Fruit fly (Drosophila melanogaster) whole organism, wandering third instar larva: ENCODE measurements around the gene CG43980.

ENCODE experiments used
- Abd-B ChIP-seq: fragments of >200 bp; optimal IDR thresholded peaks from 2 replicates; lab custom pipeline; 2017; ENCODE audit warnings: missing biosample characterization, missing genetic modification characterization
- CG32264 ChIP-seq: fragments of 200-800 bp; sonication (Bioruptor generic); optimal IDR thresholded peaks from 2 replicates; lab custom pipeline; 2016; ENCODE audit warnings: missing biosample characterization, missing genetic modification characterization
- CG9705 ChIP-seq: fragments of 200-800 bp; sonication (Bioruptor generic); optimal IDR thresholded peaks from 2 replicates; lab custom pipeline; 2018; ENCODE audit warnings: missing biosample characterization, mild to moderate bottlenecking, missing genetic modification characterization
- CrebA ChIP-seq: fragments of 200-800 bp; sonication (Bioruptor generic); optimal IDR thresholded peaks from 2 replicates; lab custom pipeline; 2016; ENCODE audit warnings: missing biosample characterization, mild to moderate bottlenecking, missing genetic modification characterization, borderline replicate concordance
- Dfd ChIP-seq: fragments of >200 bp; optimal IDR thresholded peaks from 2 replicates; lab custom pipeline; 2017; ENCODE audit warnings: missing biosample characterization, missing genetic modification characterization
- GATAd ChIP-seq: sonication (Bioruptor generic); optimal IDR thresholded peaks from 2 replicates; lab custom pipeline; 2016; ENCODE audit warnings: missing biosample characterization, missing genetic modification characterization
- HLH106 ChIP-seq: fragments of 200-800 bp; optimal IDR thresholded peaks from 3 replicates; lab custom pipeline; 2019; ENCODE audit warnings: missing biosample characterization, mild to moderate bottlenecking, missing genetic modification characterization, moderate library complexity
- Hnf4 ChIP-seq: fragments of 200-800 bp; sonication (Bioruptor generic); optimal IDR thresholded peaks from 2 replicates; lab custom pipeline; 2016; ENCODE audit warnings: missing biosample characterization, mild to moderate bottlenecking, missing genetic modification characterization
- Hr78 ChIP-seq: fragments of >200 bp; optimal IDR thresholded peaks from 2 replicates; lab custom pipeline; 2017; ENCODE audit warnings: missing biosample characterization, missing genetic modification characterization
- Jra ChIP-seq: sonication (Bioruptor generic); optimal IDR thresholded peaks from 2 replicates; lab custom pipeline; 2016; ENCODE audit warnings: missing biosample characterization, missing genetic modification characterization
- Mio ChIP-seq: sonication (Bioruptor generic); optimal IDR thresholded peaks from 2 replicates; lab custom pipeline; 2016; ENCODE audit warnings: missing biosample characterization, missing genetic modification characterization
- Myc ChIP-seq: fragments of >200 bp; optimal IDR thresholded peaks from 2 replicates; lab custom pipeline; 2017
- N ChIP-seq: fragments of >200 bp; optimal IDR thresholded peaks from 2 replicates; lab custom pipeline; 2018; ENCODE audit warnings: missing biosample characterization, missing external identifiers, missing genetic modification characterization
- OdsH ChIP-seq: fragments of 200-800 bp; sonication (Bioruptor generic); optimal IDR thresholded peaks from 2 replicates; lab custom pipeline; 2016; ENCODE audit warnings: missing biosample characterization, mild to moderate bottlenecking, missing genetic modification characterization
- Rel ChIP-seq, 2 experiments: fragments of 200-800 bp; sonication (Bioruptor generic) in 1 of 2; optimal IDR thresholded peaks; 2 replicates in 1 of 2; 3 replicates in 1 of 2; lab custom pipeline; 2016 to 2019; ENCODE audit warnings: mild to moderate bottlenecking in 2 of 2, missing biosample characterization in 2 of 2, missing genetic modification characterization in 2 of 2, moderate library complexity in 1 of 2
- Sp1 ChIP-seq: fragments of 200-800 bp; sonication (Bioruptor generic); optimal IDR thresholded peaks from 3 replicates; lab custom pipeline; 2019; ENCODE audit warnings: missing biosample characterization, mild to moderate bottlenecking, missing genetic modification characterization, moderate library complexity
- Vsx2 ChIP-seq: fragments of 200-300, 225-300 bp; sonication (Bioruptor generic); optimal IDR thresholded peaks from 2 replicates; lab custom pipeline; 2018; ENCODE audit warnings: missing biosample characterization, missing genetic modification characterization; ENCODE audit not compliant: partially characterized antibody
- brk ChIP-seq: fragments of 200-800 bp; sonication (Bioruptor generic); optimal IDR thresholded peaks from 2 replicates; lab custom pipeline; 2016; ENCODE audit warnings: missing biosample characterization, mild to moderate bottlenecking, missing genetic modification characterization
- dl ChIP-seq, 2 experiments: fragments of 175-275, 200-275 bp in 1 of 2; fragments of 200-275 bp in 1 of 2; sonication (Bioruptor generic); optimal IDR thresholded peaks; lab custom pipeline; 2018; ENCODE audit warnings: mild to moderate bottlenecking in 2 of 2, missing biosample characterization in 2 of 2, missing genetic modification characterization in 2 of 2, moderate library complexity in 2 of 2; ENCODE audit not compliant: partially characterized antibody in 2 of 2, insufficient read depth in 1 of 2
- dmrt93B ChIP-seq: fragments of 200-800 bp; sonication (Bioruptor generic); optimal IDR thresholded peaks from 2 replicates; lab custom pipeline; 2018; ENCODE audit warnings: missing biosample characterization, mild to moderate bottlenecking, missing genetic modification characterization
- dsf ChIP-seq: sonication (Bioruptor generic); optimal IDR thresholded peaks from 2 replicates; lab custom pipeline; 2016; ENCODE audit warnings: missing biosample characterization, missing genetic modification characterization, borderline replicate concordance
- ey ChIP-seq: fragments of 200-800 bp; sonication (Bioruptor generic); optimal IDR thresholded peaks from 2 replicates; lab custom pipeline; 2016; ENCODE audit warnings: missing biosample characterization, missing genetic modification characterization
- foxo ChIP-seq, 2 experiments: fragments of 200-800 bp; sonication (Bioruptor generic); optimal IDR thresholded peaks; 2 replicates in 1 of 2; 3 replicates in 1 of 2; lab custom pipeline; 2016 to 2017; ENCODE audit warnings: missing biosample characterization in 2 of 2, missing genetic modification characterization in 2 of 2
- h ChIP-seq: fragments of 200-800 bp; sonication (Bioruptor generic); optimal IDR thresholded peaks from 3 replicates; lab custom pipeline; 2016; ENCODE audit warnings: missing biosample characterization, mild to moderate bottlenecking, missing genetic modification characterization
- jim ChIP-seq: fragments of 175-275, 200-325 bp; sonication (Bioruptor generic); optimal IDR thresholded peaks from 2 replicates; lab custom pipeline; 2016; ENCODE audit warnings: missing biosample characterization, mild to moderate bottlenecking, missing genetic modification characterization
- lola ChIP-seq: fragments of >200 bp; optimal IDR thresholded peaks from 2 replicates; lab custom pipeline; 2017; ENCODE audit warnings: missing biosample characterization, missing genetic modification characterization
- pan ChIP-seq: fragments of >200 bp; optimal IDR thresholded peaks from 2 replicates; lab custom pipeline; 2017
- sage ChIP-seq: fragments of 200-800 bp; sonication (Bioruptor generic); optimal IDR thresholded peaks from 2 replicates; lab custom pipeline; 2016; ENCODE audit warnings: missing biosample characterization, mild to moderate bottlenecking, missing genetic modification characterization
- sv ChIP-seq: fragments of 200-800 bp; sonication (Bioruptor generic); optimal IDR thresholded peaks from 3 replicates; lab custom pipeline; 2016; ENCODE audit warnings: missing biosample characterization, missing genetic modification characterization
- tai ChIP-seq: sonication (Bioruptor generic); optimal IDR thresholded peaks from 2 replicates; lab custom pipeline; 2016; ENCODE audit warnings: missing biosample characterization, missing genetic modification characterization
- usp ChIP-seq: fragments of >200 bp; optimal IDR thresholded peaks from 2 replicates; lab custom pipeline; 2017; ENCODE audit warnings: missing biosample characterization, missing genetic modification characterization
- woc ChIP-seq: sonication (Bioruptor generic); optimal IDR thresholded peaks from 2 replicates; lab custom pipeline; 2016; ENCODE audit warnings: missing biosample characterization, mild to moderate bottlenecking, missing genetic modification characterization

The CG43980 gene

dm6 chr3L:21634152-21634689, 10.5 kb upstream of the CG43980 start, which contains the start of gene MED1:
Gene MED1 (minus strand): TSS chr3L:21634446.
- TF ChIP-seq woc (GFP tag; lab: Kevin White, UChicago) (peak; percentile 30), ey (GFP tag; lab: Kevin White, UChicago) (no peak), N (GFP tag; lab: Kevin White, UChicago) (peak; percentile 57), HLH106 (peak; percentile 23), Mio (GFP tag; lab: Kevin White, UChicago) (no peak), Rel (GFP tag; optimal IDR thresholded peaks at IDR 0.05; lab: Kevin White, UChicago) (no peak), Rel (tag; optimal IDR thresholded peaks at IDR 0.05; lab: Kevin White, UChicago) (no peak), lola (GFP tag; lab: Kevin White, UChicago) (peak; percentile 55), Abd-B (no peak)

- TF ChIP-seq Mio (GFP tag; lab: Kevin White, UChicago) (no peak), jim (GFP tag; lab: Kevin White, UChicago) (no peak), woc (GFP tag; lab: Kevin White, UChicago) (no peak), tai (GFP tag; lab: Kevin White, UChicago) (no peak), Abd-B (no peak), usp (no peak), Jra (GFP tag; lab: Kevin White, UChicago) (no peak), Sp1 (GFP tag; lab: Kevin White, UChicago) (no peak), dmrt93B (no peak), Myc (no peak), CG9705 (GFP tag; lab: Kevin White, UChicago) (no peak), dsf (GFP tag; lab: Kevin White, UChicago) (no peak), Rel (GFP tag; optimal IDR thresholded peaks at IDR 0.05; lab: Kevin White, UChicago) (no peak), Rel (tag; optimal IDR thresholded peaks at IDR 0.05; lab: Kevin White, UChicago) (no peak), GATAd (GFP tag; lab: Kevin White, UChicago) (no peak), sv (no peak)
Observed at dm6 chr3L:21635208-21635607, 9.6 kb upstream of the CG43980 start, which contains the start of gene ORMDL. Gene ORMDL (plus strand): TSS chr3L:21635305.

dm6 chr3L:21636265-21636993, 8.3 kb upstream of the CG43980 start, which contains the start of gene CG32444:
Gene CG32444 (plus strand): TSS chr3L:21636947.
- TF ChIP-seq Hr78 (GFP tag; lab: Kevin White, UChicago) (no peak), brk (GFP tag; lab: Kevin White, UChicago) (no peak), pan (lab: Kevin White, UChicago) (no peak), lola (GFP tag; lab: Kevin White, UChicago) (no peak), Abd-B (no peak), Rel (GFP tag; optimal IDR thresholded peaks at IDR 0.05; lab: Kevin White, UChicago) (no peak), Rel (tag; optimal IDR thresholded peaks at IDR 0.05; lab: Kevin White, UChicago) (no peak), Mio (GFP tag; lab: Kevin White, UChicago) (no peak), CG9705 (GFP tag; lab: Kevin White, UChicago) (no peak), OdsH (GFP tag; lab: Kevin White, UChicago) (no peak), Myc (no peak), CrebA (GFP tag; lab: Kevin White, UChicago) (no peak), Hnf4 (GFP tag; lab: Kevin White, UChicago) (no peak), usp (no peak), HLH106 (no peak)
- TF ChIP-seq, all 38 proteins: peak for 0

- TF ChIP-seq OdsH (GFP tag; lab: Kevin White, UChicago) (no peak), sage (GFP tag; lab: Kevin White, UChicago) (no peak), woc (GFP tag; lab: Kevin White, UChicago) (no peak), lola (GFP tag; lab: Kevin White, UChicago) (no peak), N (GFP tag; lab: Kevin White, UChicago) (no peak), h (GFP tag; lab: Kevin White, UChicago) (no peak), Vsx2 (GFP tag; lab: Kevin White, UChicago) (no peak), Rel (GFP tag; optimal IDR thresholded peaks at IDR 0.05; lab: Kevin White, UChicago) (no peak), Rel (tag; optimal IDR thresholded peaks at IDR 0.05; lab: Kevin White, UChicago) (no peak), HLH106 (no peak), foxo (GFP tag; optimal IDR thresholded peaks at IDR 0.05; lab: Kevin White, UChicago) (no peak), CG32264 (GFP tag; lab: Kevin White, UChicago) (no peak), Dfd (GFP tag; lab: Kevin White, UChicago) (no peak), dl (GFP tag; optimal IDR thresholded peaks at IDR 0.05; lab: Kevin White, UChicago; ENCODE audit: insufficient read depth in 1 of 2, partially characterized antibody in 2 of 2) (no peak), ey (GFP tag; lab: Kevin White, UChicago) (no peak), Hnf4 (GFP tag; lab: Kevin White, UChicago) (no peak)
- TF ChIP-seq, all 38 proteins: peak for 0
Observed at dm6 chr3L:21639059-21639458, 5.7 kb upstream of the CG43980 start, which contains the start of gene CG32445. Gene CG32445 (plus strand): TSS chr3L:21639359.
